Worm (Caenorhabditis elegans): ENCODE measurements around the gene egg-1.

The egg-1 gene

ce11 chrIII:5706077-5706627 lies 21.8 kb upstream of the egg-1 start, which contains the start of gene rpl-23 (continued):
- TF ChIP-seq nhr-80 (tag; optimal IDR thresholded peaks at IDR 0.05) (peak; percentile 5), dpl-1 (GFP tag; optimal IDR thresholded peaks at IDR 0.05) (peak; percentile 68), athp-1 (tag; optimal IDR thresholded peaks at IDR 0.05) (peak; percentile 81), rcor-1 (GFP tag; IDR thresholded peaks at IDR 0.05) (peak; percentile 69), ZK185.1 (tag; optimal IDR thresholded peaks at IDR 0.05; ENCODE audit: poor library complexity, severe bottlenecking) (peak; percentile 81), D2030.7 (GFP tag; IDR thresholded peaks at IDR 0.05) (peak; percentile 77), cebp-1 (GFP tag; IDR thresholded peaks at IDR 0.05) (no peak; the same call in 1 of the 2 replicates), cebp-1 (tag; optimal IDR thresholded peaks at IDR 0.05) (peak; percentile 68), die-1 (tag; optimal IDR thresholded peaks at IDR 0.05) (no peak), efl-1 (GFP tag; optimal IDR thresholded peaks at IDR 0.05) (peak; percentile 65), B0019.2 (GFP tag; conservative IDR thresholded peaks at IDR 0.05) (peak; percentile 48; the same call in 1 of the 2 replicates), tbx-9 (tag; optimal IDR thresholded peaks at IDR 0.05; ENCODE audit: borderline replicate concordance) (no peak), F55B11.4 (tag; optimal IDR thresholded peaks at IDR 0.05; ENCODE audit: borderline replicate concordance, insufficient read depth) (no peak), F52B5.7 (tag; optimal IDR thresholded peaks at IDR 0.05) (no peak), F37B4.10 (GFP tag; IDR thresholded peaks at IDR 0.05) (no peak), ztf-22 (GFP tag; optimal IDR thresholded peaks at IDR 0.05) (no peak), him-1 (tag; optimal IDR thresholded peaks at IDR 0.05) (no peak), egl-44 (GFP tag; IDR thresholded peaks at IDR 0.05) (no peak), Y79H2A.3 (GFP tag; conservative IDR thresholded peaks at IDR 0.05) (no peak), F23B12.7 (tag; optimal IDR thresholded peaks at IDR 0.05; ENCODE audit: insufficient read depth) (peak; percentile 92), F39B2.1 (GFP tag; IDR thresholded peaks at IDR 0.05) (no peak), hmg-1.2 (GFP tag; IDR thresholded peaks at IDR 0.05) (peak; percentile 87), madf-8 (GFP tag; conservative IDR thresholded peaks at IDR 0.05) (peak; percentile 41), lin-26 (GFP tag; IDR thresholded peaks at IDR 0.05) (no peak), nhr-120 (GFP tag; IDR thresholded peaks at IDR 0.05) (no peak), madf-6 (GFP tag; IDR thresholded peaks at IDR 0.05) (peak; percentile 80), snpc-1.1 (tag; optimal IDR thresholded peaks at IDR 0.05; ENCODE audit: insufficient read depth) (peak; percentile 54), atf-7 (tag; optimal IDR thresholded peaks at IDR 0.05) (no peak), unc-62 (GFP tag; optimal IDR thresholded peaks at IDR 0.05) (no peak), lin-40 (tag; optimal IDR thresholded peaks at IDR 0.05) (peak; percentile 71), madf-10 (tag; optimal IDR thresholded peaks at IDR 0.05) (peak; percentile 55), aptf-2 (GFP tag; conservative IDR thresholded peaks at IDR 0.05) (0 out of 2 replicates have a peak, but pooled peaks have one; percentile 48), lin-35 (GFP tag; optimal IDR thresholded peaks at IDR 0.05) (peak in 1 of 3 experiments; percentile 85), unc-130 (GFP tag; optimal IDR thresholded peaks at IDR 0.05) (no peak), ekl-4 (GFP tag; IDR thresholded peaks at IDR 0.05) (peak; percentile 67; the same call in 1 of the 2 replicates), ccch-3 (GFP tag; optimal IDR thresholded peaks at IDR 0.05) (no peak), ama-1 (optimal IDR thresholded peaks at IDR 0.05) (no peak), ama-1 (GFP tag; optimal IDR thresholded peaks at IDR 0.05) (peak in 1 of 2 experiments; percentile 19), tbp1 (GFP tag; optimal IDR thresholded peaks at IDR 0.05) (peak; percentile 61), tlf-1 (GFP tag; optimal IDR thresholded peaks at IDR 0.05) (peak; percentile 67), snpc-4 (GFP tag; optimal IDR thresholded peaks at IDR 0.05) (peak; percentile 57), snpc-4 (tag; optimal IDR thresholded peaks at IDR 0.05) (peak; percentile 32 to 85 (median 59)), dox-1 (GFP tag; IDR thresholded peaks at IDR 0.05) (peak; percentile 60; the same call in 1 of the 2 replicates), mes-4 (tag; optimal IDR thresholded peaks at IDR 0.05) (no peak), Y95B8A.8 (GFP tag; IDR thresholded peaks at IDR 0.05) (peak; percentile 74; the same call in 1 of the 2 replicates), lag-1 (GFP tag; IDR thresholded peaks at IDR 0.05) (no peak), ztf-18 (tag; optimal IDR thresholded peaks at IDR 0.05) (peak; percentile 40), Y53G8AR.9 (GFP tag; conservative IDR thresholded peaks at IDR 0.05) (peak; percentile 85)
